Worm (Caenorhabditis elegans) whole organism, L4/young adult: ENCODE data around the gene flp-1.

ENCODE experiments used
- W03F9.2 ChIP-seq: fragments of 150-350 bp; optimal IDR thresholded peaks from 2 replicates; lab custom pipeline; 2014; ENCODE audit warnings: missing biosample characterization, missing genetic modification characterization
- dao-5 ChIP-seq: sonication (generic microtip); optimal IDR thresholded peaks from 2 replicates; lab custom pipeline; 2016; ENCODE audit warnings: missing genotype, missing genetic modification characterization, moderate library complexity, missing compliant biosample characterization
- him-1 ChIP-seq: sonication (generic microtip); optimal IDR thresholded peaks from 2 replicates; lab custom pipeline; 2016; ENCODE audit warnings: missing genotype, missing genetic modification reagents, missing genetic modification characterization, missing compliant biosample characterization

The flp-1 gene

ce11 chrIV:9144405-9144804 lies at the start of gene flp-1:
flp-1 (plus strand) TSS chrIV:9144705.
- TF ChIP-seq him-1 (tag; lab: Kevin White, UChicago) (no peak), dao-5 (no peak), W03F9.2 (tag; lab: Kevin White, UChicago) (no peak)

- TF ChIP-seq him-1 (tag; lab: Kevin White, UChicago) (no peak), dao-5 (no peak), W03F9.2 (tag; lab: Kevin White, UChicago) (no peak)
Observed at ce11 chrIV:9095553-9095952, 49.0 kb upstream of the flp-1 start, which contains the start of gene icln-1. icln-1 (minus strand) TSS chrIV:9095653.

ce11 chrIV:9096160-9096879 lies 48.2 kb upstream of the flp-1 start, which contains the start of the genes znf-706 and cpna-3:
znf-706 (minus strand) TSS chrIV:9096231.
cpna-3 (plus strand) TSS chrIV:9096842.
- TF ChIP-seq W03F9.2 (tag; lab: Kevin White, UChicago) (peak; percentile 52), dao-5 (no peak), him-1 (tag; lab: Kevin White, UChicago) (no peak)

- no peak for TF ChIP-seq dao-5
- TF ChIP-seq him-1 (tag; lab: Kevin White, UChicago): no peak
- no peak for TF ChIP-seq W03F9.2 (tag; lab: Kevin White, UChicago)
Observed at ce11 chrIV:9098942-9099341, 45.6 kb upstream of the flp-1 start, which contains the start of gene gldi-10. gldi-10 (plus strand) TSS chrIV:9099242.

ce11 chrIV:9100835-9101234 lies 43.7 kb upstream of the flp-1 start:
- TF ChIP-seq W03F9.2 (tag; lab: Kevin White, UChicago): no peak
- no peak for TF ChIP-seq dao-5
- TF ChIP-seq him-1 (tag; lab: Kevin White, UChicago): no peak

- no peak for TF ChIP-seq dao-5
- no peak for TF ChIP-seq him-1 (tag; lab: Kevin White, UChicago)
- TF ChIP-seq W03F9.2 (tag; lab: Kevin White, UChicago): no peak
Observed at ce11 chrIV:9104071-9105016, 40.2 kb upstream of the flp-1 start, which contains the start of the genes C01F6.14 and fem-3. C01F6.14 (minus strand) TSS chrIV:9104121. fem-3 (plus strand) TSS chrIV:9104966.

- TF ChIP-seq W03F9.2 (tag; lab: Kevin White, UChicago): no peak
- TF ChIP-seq him-1 (tag; lab: Kevin White, UChicago): no peak
- no peak for TF ChIP-seq dao-5
Observed at ce11 chrIV:9107464-9107863, 37.0 kb upstream of the flp-1 start.

ce11 chrIV:9108631-9109030 lies 35.9 kb upstream of the flp-1 start, which contains the start of gene aly-1:
aly-1 (plus strand) TSS chrIV:9108931.
- TF ChIP-seq dao-5 (no peak), W03F9.2 (tag; lab: Kevin White, UChicago) (no peak), him-1 (tag; lab: Kevin White, UChicago) (no peak)

- TF ChIP-seq him-1 (tag; lab: Kevin White, UChicago) (no peak), dao-5 (no peak), W03F9.2 (tag; lab: Kevin White, UChicago) (no peak)
Observed at ce11 chrIV:9112019-9112418, 32.5 kb upstream of the flp-1 start.

ce11 chrIV:9114078-9114477 lies 30.4 kb upstream of the flp-1 start:
- no peak for TF ChIP-seq dao-5
- TF ChIP-seq him-1 (tag; lab: Kevin White, UChicago): no peak
- no peak for TF ChIP-seq W03F9.2 (tag; lab: Kevin White, UChicago)

- no peak for TF ChIP-seq him-1 (tag; lab: Kevin White, UChicago)
- TF ChIP-seq W03F9.2 (tag; lab: Kevin White, UChicago): no peak
- no peak for TF ChIP-seq dao-5
Observed at ce11 chrIV:9116452-9116851, 28.1 kb upstream of the flp-1 start.

ce11 chrIV:9117700-9118099 lies 26.8 kb upstream of the flp-1 start:
- no peak for TF ChIP-seq dao-5
- TF ChIP-seq him-1 (tag; lab: Kevin White, UChicago): no peak

- TF ChIP-seq W03F9.2 (tag; lab: Kevin White, UChicago): no peak
- TF ChIP-seq dao-5: no peak
- TF ChIP-seq him-1 (tag; lab: Kevin White, UChicago): no peak
Observed at ce11 chrIV:9118348-9118747, 26.2 kb upstream of the flp-1 start.

ce11 chrIV:9118792-9119191 lies 25.7 kb upstream of the flp-1 start, which contains the start of gene nrfl-1:
nrfl-1 (plus strand) TSS chrIV:9119092.
- TF ChIP-seq dao-5 (no peak), W03F9.2 (tag; lab: Kevin White, UChicago) (no peak), him-1 (tag; lab: Kevin White, UChicago) (no peak)
